Fruit fly (Drosophila melanogaster): Measurements from ENCODE around the gene cm.
A peak's percentile ranks its signal among the peaks of the same experiment; 100 is the strongest.

cm gene

DNA sequence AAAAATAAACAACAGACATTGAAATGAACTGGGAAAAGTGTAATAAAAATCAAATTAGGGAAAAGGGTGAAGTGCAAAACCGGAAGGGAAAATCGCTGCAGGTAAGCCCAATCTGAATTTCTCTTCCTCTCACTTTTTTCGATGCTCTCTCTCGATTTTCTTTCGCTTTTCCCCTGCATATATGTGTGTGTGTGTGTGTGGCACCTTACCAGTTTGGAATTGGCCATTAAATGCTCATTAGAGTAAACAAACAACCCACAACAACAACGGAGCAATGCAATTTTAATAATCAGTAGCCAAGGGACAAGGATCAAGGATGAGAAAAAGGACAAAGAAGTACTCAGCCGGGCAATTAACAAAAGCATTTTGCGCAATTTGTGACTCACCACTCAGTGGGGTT, 23.9 kb upstream of the cm start:
- TF ChIP-seq CG15479 (GFP tag; optimal IDR thresholded peaks at IDR 0.05): peak; percentile 41
- peak; percentile 93 for TF ChIP-seq zen (tag; optimal IDR thresholded peaks at IDR 0.05)
- no peak for TF ChIP-seq CG9609 (GFP tag; optimal IDR thresholded peaks at IDR 0.05)
- peak in 1 of 2 experiments; percentile 53 for TF ChIP-seq tll (GFP tag; optimal IDR thresholded peaks at IDR 0.05)

DNA sequence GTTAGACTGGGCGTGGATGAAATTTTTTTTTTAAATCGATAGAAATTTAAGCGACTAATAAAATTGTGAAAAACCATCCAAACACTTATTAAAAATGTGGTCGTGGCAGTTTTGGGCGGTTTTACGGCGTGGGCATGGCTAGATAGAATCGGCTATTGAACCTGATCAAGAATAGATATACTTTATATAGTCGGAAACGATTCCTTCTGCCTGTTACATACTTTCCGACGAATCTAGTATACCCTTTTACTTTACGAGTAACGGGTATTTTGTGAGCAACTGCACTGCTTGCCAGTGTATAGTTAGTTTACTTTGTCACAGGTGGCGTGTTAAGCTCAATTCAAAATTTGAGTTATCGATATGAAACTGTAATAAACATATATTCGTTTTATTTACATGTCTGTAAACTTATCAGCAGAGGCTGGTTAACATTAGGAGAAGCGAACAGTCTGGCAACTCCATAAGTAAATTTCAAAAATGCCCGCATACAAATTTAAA, 4.0 kb upstream of the cm start:
- peak; percentile 44 for TF ChIP-seq HLH54F (GFP tag; optimal IDR thresholded peaks at IDR 0.05)
- TF ChIP-seq bigmax (GFP tag; optimal IDR thresholded peaks at IDR 0.05): no peak
- TF ChIP-seq vnd (GFP tag; IDR thresholded peaks at IDR 0.05; ENCODE audit: partially characterized antibody): no peak
- peak; percentile 16 for TF ChIP-seq ems (GFP tag; optimal IDR thresholded peaks at IDR 0.05)
- no peak for TF ChIP-seq da (GFP tag; optimal IDR thresholded peaks at IDR 0.05)
- TF ChIP-seq cato (GFP tag; optimal IDR thresholded peaks at IDR 0.05; ENCODE audit: borderline replicate concordance): no peak
- TF ChIP-seq Ada2b (GFP tag; IDR thresholded peaks at IDR 0.05): peak; percentile 25
- no peak for TF ChIP-seq CG12219 (GFP tag; optimal IDR thresholded peaks at IDR 0.05)
- peak; percentile 41 for TF ChIP-seq CG10267 (tag; optimal IDR thresholded peaks at IDR 0.05)
- peak; percentile 28 for TF ChIP-seq Ssrp (tag; optimal IDR thresholded peaks at IDR 0.05)
- TF ChIP-seq Hmx (GFP tag; optimal IDR thresholded peaks at IDR 0.05): no peak
- TF ChIP-seq klu (GFP tag; IDR thresholded peaks at IDR 0.05): no peak
- TF ChIP-seq slbo (GFP tag; IDR thresholded peaks at IDR 0.05): peak; percentile 65
- peak; percentile 27 for TF ChIP-seq p53 (GFP tag; optimal IDR thresholded peaks at IDR 0.05)
- TF ChIP-seq CG14860 (GFP tag; IDR thresholded peaks at IDR 0.05; ENCODE audit: partially characterized antibody): peak; percentile 56; the same call in 2 of the 3 replicates
- peak; percentile 49; the same call in 1 of the 2 replicates for TF ChIP-seq bbx (GFP tag; IDR thresholded peaks at IDR 0.05; ENCODE audit: partially characterized antibody)
- no peak for TF ChIP-seq CG12236 (GFP tag; optimal IDR thresholded peaks at IDR 0.05)
- TF ChIP-seq CG2875 (GFP tag; optimal IDR thresholded peaks at IDR 0.05): peak; percentile 28
- peak; percentile 96 for TF ChIP-seq Med (GFP tag)
- TF ChIP-seq CG1602 (GFP tag; optimal IDR thresholded peaks at IDR 0.05): peak; percentile 30
- TF ChIP-seq Dp (GFP tag; optimal IDR thresholded peaks at IDR 0.05): peak; percentile 89
- TF ChIP-seq esg (GFP tag; conservative IDR thresholded peaks at IDR 0.05): peak; percentile 55
- peak; percentile 53 for TF ChIP-seq CG2712 (tag; optimal IDR thresholded peaks at IDR 0.05)
- peak; percentile 31 for TF ChIP-seq CG16863 (GFP tag; optimal IDR thresholded peaks at IDR 0.05)
- TF ChIP-seq sima (GFP tag; optimal IDR thresholded peaks at IDR 0.05): peak; percentile 43
- peak; percentile 57 for TF ChIP-seq HmgZ (tag; optimal IDR thresholded peaks at IDR 0.05)
- TF ChIP-seq Pdp1 (GFP tag; optimal IDR thresholded peaks at IDR 0.05): peak; percentile 64 to 68
- peak; percentile 21 for TF ChIP-seq MESR4 (GFP tag; optimal IDR thresholded peaks at IDR 0.05)
- peak; percentile 39; the same call in 1 of the 4 replicates for TF ChIP-seq Gug (GFP tag; IDR thresholded peaks at IDR 0.05)
- peak; percentile 25 for TF ChIP-seq CG12155 (GFP tag; optimal IDR thresholded peaks at IDR 0.05)
- TF ChIP-seq CG34224 (GFP tag; IDR thresholded peaks at IDR 0.05; ENCODE audit: partially characterized antibody): peak; percentile 69
- peak; percentile 21 for TF ChIP-seq CG17912 (GFP tag; optimal IDR thresholded peaks at IDR 0.05)
- peak; percentile 45; the same call in 1 of the 2 replicates for TF ChIP-seq sna (GFP tag; IDR thresholded peaks at IDR 0.05; ENCODE audit: partially characterized antibody)
- TF ChIP-seq pzg (GFP tag; optimal IDR thresholded peaks at IDR 0.05): peak; percentile 80
- TF ChIP-seq CG11085 (GFP tag; IDR thresholded peaks at IDR 0.05): peak; percentile 46; the same call in 1 of the 2 replicates
- TF ChIP-seq zf30C (GFP tag; optimal IDR thresholded peaks at IDR 0.05): no peak
- TF ChIP-seq CG5953 (GFP tag; IDR thresholded peaks at IDR 0.05): no peak
- no peak for TF ChIP-seq pb (GFP tag; optimal IDR thresholded peaks at IDR 0.05)
- peak; percentile 52; the same call in 2 of the 3 replicates for TF ChIP-seq zen2 (GFP tag; IDR thresholded peaks at IDR 0.05; ENCODE audit: partially characterized antibody)
- TF ChIP-seq CG14965 (GFP tag; optimal IDR thresholded peaks at IDR 0.05; ENCODE audit: borderline replicate concordance): no peak
- no peak for TF ChIP-seq CG6654 (GFP tag; optimal IDR thresholded peaks at IDR 0.05)
- no peak for TF ChIP-seq z (GFP tag; IDR thresholded peaks at IDR 0.05)
- TF ChIP-seq CG8765 (GFP tag; IDR thresholded peaks at IDR 0.05): no peak
- peak; percentile 63 for TF ChIP-seq Sry-δ (GFP tag; optimal IDR thresholded peaks at IDR 0.05)
